Worm (Caenorhabditis elegans) whole organism, L2 larva: Measurements from ENCODE around the gene pde-12.

Experiments
- C34F6.9 ChIP-seq: fragments of 150-350 bp; optimal IDR thresholded peaks from 2 replicates; lab custom pipeline; 2014; ENCODE audit warnings: missing biosample characterization, missing genetic modification characterization
- F13H6.1 ChIP-seq: sonication (generic microtip); optimal IDR thresholded peaks from 2 replicates; lab custom pipeline; 2016; ENCODE audit warnings: missing genetic modification characterization, missing compliant biosample characterization
- R02D3.7 ChIP-seq: fragments of 150-350 bp; optimal IDR thresholded peaks from 2 replicates; lab custom pipeline; 2014; ENCODE audit warnings: missing biosample characterization, missing genetic modification characterization
- Y55F3AM.14 ChIP-seq: fragments of 200-800 bp; sonication (Bioruptor generic); optimal IDR thresholded peaks from 2 replicates; lab custom pipeline; 2018; ENCODE audit warnings: mild to moderate bottlenecking, missing genetic modification characterization, missing compliant biosample characterization
- ZK546.5 ChIP-seq: sonication (generic microtip); optimal IDR thresholded peaks from 2 replicates; lab custom pipeline; 2017; ENCODE audit warnings: missing biosample characterization, missing genetic modification characterization
- alr-1 ChIP-seq: fragments of 150-350 bp; optimal IDR thresholded peaks from 2 replicates; lab custom pipeline; 2014; ENCODE audit warnings: missing biosample characterization, missing genetic modification characterization
- aly-2 ChIP-seq: fragments of 150-350 bp; optimal IDR thresholded peaks from 2 replicates; lab custom pipeline; 2014; ENCODE audit warnings: missing biosample characterization, missing genetic modification characterization
- ama-1 ChIP-seq: fragments of 150-350 bp; optimal IDR thresholded peaks from 2 replicates; lab custom pipeline; 2018; ENCODE audit warnings: inconsistent platforms
- blmp-1 ChIP-seq: sonication (generic microtip); optimal IDR thresholded peaks from 2 replicates; lab custom pipeline; 2017; ENCODE audit warnings: missing genetic modification characterization, mild to moderate bottlenecking, missing compliant biosample characterization, antibody characterized with exemption, moderate library complexity; ENCODE audit not compliant: insufficient read depth
- ceh-16 ChIP-seq: fragments of 150-350 bp; optimal IDR thresholded peaks from 2 replicates; lab custom pipeline; 2014; ENCODE audit warnings: missing biosample characterization, missing genetic modification characterization
- ceh-82 ChIP-seq: fragments of 150-350 bp; optimal IDR thresholded peaks from 2 replicates; lab custom pipeline; 2014; ENCODE audit warnings: missing biosample characterization, missing genetic modification characterization
- crh-2 ChIP-seq: sonication (generic microtip); optimal IDR thresholded peaks from 2 replicates; lab custom pipeline; 2017; ENCODE audit warnings: missing biosample characterization, missing genetic modification characterization
- dmd-4 ChIP-seq: sonication (generic microtip); optimal IDR thresholded peaks from 2 replicates; lab custom pipeline; 2017; ENCODE audit warnings: missing biosample characterization, missing genetic modification characterization
- elt-3 ChIP-seq: sonication (generic microtip); optimal IDR thresholded peaks from 2 replicates; lab custom pipeline; 2017; ENCODE audit warnings: missing biosample characterization, missing genetic modification characterization
- fos-1 ChIP-seq: fragments of 150-350 bp; optimal IDR thresholded peaks from 2 replicates; lab custom pipeline; 2014; ENCODE audit warnings: missing biosample characterization, missing genetic modification characterization
- gmeb-1 ChIP-seq: fragments of 150-350 bp; optimal IDR thresholded peaks from 2 replicates; lab custom pipeline; 2014; ENCODE audit warnings: missing biosample characterization, missing genetic modification characterization
- lin-11 ChIP-seq: fragments of 150-350 bp; sonication (generic microtip); optimal IDR thresholded peaks from 2 replicates; lab custom pipeline; 2014; ENCODE audit warnings: missing biosample characterization, missing genetic modification characterization, inconsistent platforms, mixed read lengths
- lin-13 ChIP-seq: fragments of 150-350 bp; optimal IDR thresholded peaks from 2 replicates; lab custom pipeline; 2014; ENCODE audit warnings: missing biosample characterization, missing genetic modification reagents, missing genetic modification characterization
- lsy-2 ChIP-seq, 2 experiments: fragments of 150-350 bp in 1 of 2; sonication (generic microtip) in 1 of 2; optimal IDR thresholded peaks; 2 replicates each; lab custom pipeline; 2014 to 2017; ENCODE audit warnings: missing biosample characterization in 2 of 2, missing genetic modification characterization in 2 of 2
- mab-5 ChIP-seq: fragments of 150-350 bp; optimal IDR thresholded peaks from 2 replicates; lab custom pipeline; 2014; ENCODE audit warnings: missing biosample characterization, missing genetic modification characterization
- mbf-1 ChIP-seq: sonication (generic microtip); optimal IDR thresholded peaks from 2 replicates; lab custom pipeline; 2017; ENCODE audit warnings: missing biosample characterization, missing genetic modification characterization
- nhr-10 ChIP-seq: sonication (generic microtip); optimal IDR thresholded peaks from 2 replicates; lab custom pipeline; 2017; ENCODE audit warnings: missing biosample characterization, missing genetic modification characterization
- nhr-11 ChIP-seq: fragments of 150-350 bp; optimal IDR thresholded peaks from 2 replicates; lab custom pipeline; 2014; ENCODE audit warnings: missing biosample characterization, missing genetic modification characterization
- nhr-12 ChIP-seq: fragments of 150-350 bp; optimal IDR thresholded peaks from 2 replicates; lab custom pipeline; 2014; ENCODE audit warnings: missing biosample characterization, missing genetic modification characterization
- nhr-129 ChIP-seq: fragments of 150-350 bp; optimal IDR thresholded peaks from 2 replicates; lab custom pipeline; 2014; ENCODE audit warnings: missing biosample characterization, missing genetic modification characterization
- nhr-21 ChIP-seq: fragments of 150-350 bp; optimal IDR thresholded peaks from 2 replicates; lab custom pipeline; 2014; ENCODE audit warnings: missing biosample characterization, missing genetic modification characterization
- nhr-23 ChIP-seq: fragments of 150-350 bp; optimal IDR thresholded peaks from 2 replicates; lab custom pipeline; 2014; ENCODE audit warnings: missing biosample characterization, missing genetic modification reagents, missing genetic modification characterization
- nhr-25 ChIP-seq: fragments of 150-350 bp; sonication (generic microtip); optimal IDR thresholded peaks from 3 replicates; lab custom pipeline; 2014; ENCODE audit warnings: missing biosample characterization, missing genetic modification characterization
- nhr-6 ChIP-seq: fragments of 150-350 bp; optimal IDR thresholded peaks from 2 replicates; lab custom pipeline; 2014; ENCODE audit warnings: missing biosample characterization, missing genetic modification characterization
- nhr-77 ChIP-seq: fragments of 150-350 bp; optimal IDR thresholded peaks from 2 replicates; lab custom pipeline; 2014; ENCODE audit warnings: missing biosample characterization, missing genetic modification characterization
- peb-1 ChIP-seq: fragments of 150-350 bp; optimal IDR thresholded peaks from 2 replicates; lab custom pipeline; 2014; ENCODE audit warnings: missing biosample characterization, missing genetic modification characterization
- sem-4 ChIP-seq: fragments of 150-350 bp; optimal IDR thresholded peaks from 2 replicates; lab custom pipeline; 2014; ENCODE audit warnings: missing biosample characterization, missing genetic modification reagents, missing genetic modification characterization
- skn-1 ChIP-seq: sonication (generic microtip); optimal IDR thresholded peaks from 2 replicates; lab custom pipeline; 2017; ENCODE audit warnings: missing biosample characterization, missing genetic modification characterization
- sma-3 ChIP-seq: sonication (generic microtip); optimal IDR thresholded peaks from 2 replicates; lab custom pipeline; 2016; ENCODE audit warnings: missing genetic modification reagents, missing genetic modification characterization, missing compliant biosample characterization
- snpc-4 ChIP-seq: fragments of 150-350 bp; optimal IDR thresholded peaks from 2 replicates; lab custom pipeline; 2014; ENCODE audit warnings: missing biosample characterization, missing genetic modification characterization
- unc-39 ChIP-seq: fragments of 150-350 bp; optimal IDR thresholded peaks from 2 replicates; lab custom pipeline; 2014; ENCODE audit warnings: missing biosample characterization, missing genetic modification characterization
- zag-1 ChIP-seq: fragments of 150-350 bp; optimal IDR thresholded peaks from 2 replicates; lab custom pipeline; 2014; ENCODE audit warnings: missing biosample characterization, missing genetic modification characterization
- ztf-1 ChIP-seq: fragments of 200-800 bp; sonication (Bioruptor generic); conservative IDR thresholded peaks from 2 replicates; pipeline ENCODE4 v1.3.6; 2022; ENCODE audit warnings: missing genetic modification characterization, missing compliant biosample characterization
- ztf-11 ChIP-seq: sonication (generic microtip); optimal IDR thresholded peaks from 2 replicates; lab custom pipeline; 2017; ENCODE audit warnings: missing biosample characterization, missing genetic modification characterization

The pde-12 gene

ce11 chrIII:10880083-10880482 lies 35.3 kb upstream of the pde-12 start, which contains the start of gene C44B9.3:
TSS of gene C44B9.3 (minus strand) at chrIII:10880183.
- TF ChIP-seq F13H6.1 (tag; lab: Kevin White, UChicago) (no peak), gmeb-1 (tag; lab: Kevin White, UChicago) (no peak), sem-4 (tag; lab: Kevin White, UChicago) (no peak), ZK546.5 (tag; lab: Kevin White, UChicago) (no peak), fos-1 (tag; lab: Kevin White, UChicago) (no peak)

- TF ChIP-seq lin-13 (GFP tag; lab: Kevin White, UChicago), result no peak
- no peak for TF ChIP-seq nhr-129 (tag; lab: Kevin White, UChicago)
- no peak for TF ChIP-seq snpc-4
- TF ChIP-seq skn-1 (tag; lab: Kevin White, UChicago), result no peak
- no peak for TF ChIP-seq sma-3
- TF ChIP-seq ama-1 (lab: Kevin White, UChicago), result no peak
- no peak for TF ChIP-seq unc-39 (tag; lab: Kevin White, UChicago)
- no peak for TF ChIP-seq blmp-1 (tag; lab: Kevin White, UChicago)
- TF ChIP-seq nhr-21 (tag; lab: Kevin White, UChicago), result no peak
- TF ChIP-seq lsy-2 (tag; optimal IDR thresholded peaks at IDR 0.05; lab: Kevin White, UChicago), result no peak
- TF ChIP-seq dmd-4 (tag; lab: Kevin White, UChicago), result no peak
- no peak for TF ChIP-seq nhr-11 (tag; lab: Kevin White, UChicago)
- no peak for TF ChIP-seq nhr-23 (tag; lab: Kevin White, UChicago)
Measured at ce11 chrIII:10877542-10877941, 32.7 kb upstream of the pde-12 start.

ce11 chrIII:10875132-10875531 lies 30.3 kb upstream of the pde-12 start, which contains the start of gene C44B9.2:
TSS of gene C44B9.2 (plus strand) at chrIII:10875432.
- no peak for TF ChIP-seq unc-39 (tag; lab: Kevin White, UChicago)
- no peak for TF ChIP-seq aly-2 (tag; lab: Kevin White, UChicago)
- no peak for TF ChIP-seq C34F6.9 (tag; lab: Kevin White, UChicago)
- TF ChIP-seq nhr-12 (tag; lab: Kevin White, UChicago), result no peak
- no peak for TF ChIP-seq snpc-4
- no peak for TF ChIP-seq gmeb-1 (tag; lab: Kevin White, UChicago)
- no peak for TF ChIP-seq ztf-1 (GFP tag; lab: Robert Waterston, UW)
- TF ChIP-seq F13H6.1 (tag; lab: Kevin White, UChicago), result no peak
- no peak for TF ChIP-seq nhr-6
- TF ChIP-seq lin-11, result no peak
- no peak for TF ChIP-seq zag-1 (tag; lab: Kevin White, UChicago)
- no peak for TF ChIP-seq fos-1 (tag; lab: Kevin White, UChicago)
- TF ChIP-seq R02D3.7, result no peak
- no peak for TF ChIP-seq nhr-77
- no peak for TF ChIP-seq crh-2 (tag; lab: Kevin White, UChicago)
- no peak for TF ChIP-seq lsy-2 (tag; optimal IDR thresholded peaks at IDR 0.05; lab: Kevin White, UChicago)
- no peak for TF ChIP-seq ztf-11
- TF ChIP-seq nhr-10 (tag; lab: Kevin White, UChicago), result no peak
- no peak for TF ChIP-seq ZK546.5 (tag; lab: Kevin White, UChicago)

ce11 chrIII:10870814-10871213 lies 26.0 kb upstream of the pde-12 start:
- no peak for TF ChIP-seq Y55F3AM.14 (GFP tag; lab: Kevin White, UChicago)
- no peak for TF ChIP-seq mbf-1
- no peak for TF ChIP-seq C34F6.9 (tag; lab: Kevin White, UChicago)
- no peak for TF ChIP-seq ceh-16 (tag; lab: Kevin White, UChicago)
- TF ChIP-seq fos-1 (tag; lab: Kevin White, UChicago), result no peak
- no peak for TF ChIP-seq ztf-11
- TF ChIP-seq mab-5 (tag; lab: Kevin White, UChicago), result no peak
- no peak for TF ChIP-seq nhr-77
- no peak for TF ChIP-seq ZK546.5 (tag; lab: Kevin White, UChicago)
- TF ChIP-seq lin-13 (GFP tag; lab: Kevin White, UChicago), result no peak
- no peak for TF ChIP-seq sma-3

- no peak for TF ChIP-seq ceh-82 (tag; lab: Kevin White, UChicago)
- TF ChIP-seq aly-2 (tag; lab: Kevin White, UChicago), result no peak
- no peak for TF ChIP-seq gmeb-1 (tag; lab: Kevin White, UChicago)
- no peak for TF ChIP-seq nhr-12 (tag; lab: Kevin White, UChicago)
- no peak for TF ChIP-seq ztf-1 (GFP tag; lab: Robert Waterston, UW)
- TF ChIP-seq nhr-77, result no peak
- no peak for TF ChIP-seq elt-3 (tag; lab: Kevin White, UChicago)
- no peak for TF ChIP-seq nhr-25 (tag; lab: Kevin White, UChicago)
- TF ChIP-seq peb-1 (tag; lab: Kevin White, UChicago), result no peak
- TF ChIP-seq alr-1 (tag; lab: Kevin White, UChicago), result no peak
- no peak for TF ChIP-seq blmp-1 (tag; lab: Kevin White, UChicago)
- TF ChIP-seq crh-2 (tag; lab: Kevin White, UChicago), result no peak
- no peak for TF ChIP-seq nhr-23 (tag; lab: Kevin White, UChicago)
Measured at ce11 chrIII:10870161-10870560, 25.3 kb upstream of the pde-12 start.
